Worm (Caenorhabditis elegans) whole organism, L1 larva: ENCODE measurements around the gene mog-4.

Experiments
- C16A3.4 ChIP-seq: fragments of 150-350 bp; optimal IDR thresholded peaks from 2 replicates; lab custom pipeline; 2014; ENCODE audit warnings: missing biosample characterization, missing genetic modification characterization
- F16B12.6 ChIP-seq: fragments of 150-350 bp; optimal IDR thresholded peaks from 2 replicates; lab custom pipeline; 2014; ENCODE audit warnings: missing biosample characterization, missing genetic modification characterization
- Y116A8C.19 ChIP-seq: sonication (generic microtip); optimal IDR thresholded peaks from 2 replicates; lab custom pipeline; 2016; ENCODE audit warnings: missing compliant biosample characterization, missing genetic modification characterization, borderline replicate concordance
- alr-1 ChIP-seq: fragments of 200-800 bp; sonication (Bioruptor generic); optimal IDR thresholded peaks from 2 replicates; lab custom pipeline; 2018; ENCODE audit warnings: borderline replicate concordance, mild to moderate bottlenecking, missing genetic modification characterization, missing compliant biosample characterization
- aly-2 ChIP-seq: fragments of 150-350 bp; optimal IDR thresholded peaks from 2 replicates; lab custom pipeline; 2014; ENCODE audit warnings: missing biosample characterization, missing genetic modification characterization
- blmp-1 ChIP-seq: fragments of 150-350 bp; optimal IDR thresholded peaks from 2 replicates; lab custom pipeline; 2014; ENCODE audit warnings: missing biosample characterization, missing genetic modification characterization
- ceh-63 ChIP-seq: fragments of 200-800 bp; sonication (Bioruptor generic); optimal IDR thresholded peaks from 2 replicates; lab custom pipeline; 2018; ENCODE audit warnings: mild to moderate bottlenecking, missing genetic modification characterization, missing compliant biosample characterization
- dsc-1 ChIP-seq: sonication (generic microtip); optimal IDR thresholded peaks from 2 replicates; lab custom pipeline; 2016; ENCODE audit warnings: mild to moderate bottlenecking, missing genetic modification characterization, missing compliant biosample characterization
- efl-1 ChIP-seq, 4 experiments: fragments of 150-350 bp; optimal IDR thresholded peaks in 3 of 4; peaks in 1 of 4; 1 replicate in 1 of 4; 2 replicates in 3 of 4; lab custom pipeline; 2014; ENCODE audit warnings: missing biosample characterization in 2 of 4, missing genetic modification characterization in 2 of 4, missing genetic modification reagents in 2 of 4
- efl-3 ChIP-seq: fragments of 200-800 bp; sonication (Bioruptor generic); optimal IDR thresholded peaks from 2 replicates; lab custom pipeline; 2018; ENCODE audit warnings: mild to moderate bottlenecking, missing genetic modification characterization, missing compliant biosample characterization
- egl-27 ChIP-seq, 2 experiments: fragments of 150-350 bp in 1 of 2; sonication (generic microtip); optimal IDR thresholded peaks; 3 replicates each; lab custom pipeline; 2017 to 2018; ENCODE audit warnings: missing biosample characterization in 2 of 2, missing genetic modification characterization in 2 of 2, missing genetic modification reagents in 2 of 2
- ets-5 ChIP-seq: fragments of 200-800 bp; sonication (Bioruptor generic); IDR thresholded peaks from 2 replicates; pipeline ENCODE4 v1.3.6; 2022; ENCODE audit warnings: missing genetic modification characterization, missing compliant biosample characterization
- fkh-4 ChIP-seq: sonication (generic microtip); optimal IDR thresholded peaks from 2 replicates; lab custom pipeline; 2016; ENCODE audit warnings: missing compliant biosample characterization, missing genetic modification characterization, borderline replicate concordance
- fos-1 ChIP-seq: fragments of 150-350 bp; optimal IDR thresholded peaks from 2 replicates; lab custom pipeline; 2014; ENCODE audit warnings: missing biosample characterization, missing genetic modification characterization
- grh-1 ChIP-seq: fragments of 200-800 bp; sonication (Bioruptor generic); IDR thresholded peaks from 2 replicates; pipeline ENCODE4 v1.3.6; 2022; ENCODE audit warnings: missing genetic modification reagents, missing genetic modification characterization, missing compliant biosample characterization
- hlh-4 ChIP-seq: sonication (generic microtip); optimal IDR thresholded peaks from 2 replicates; lab custom pipeline; 2016; ENCODE audit warnings: mild to moderate bottlenecking, missing genetic modification characterization, missing compliant biosample characterization
- hpl-2 ChIP-seq: fragments of 150-350 bp; optimal IDR thresholded peaks from 2 replicates; lab custom pipeline; 2014; ENCODE audit warnings: missing biosample characterization, missing genetic modification reagents, missing genetic modification characterization
- irx-1 ChIP-seq: sonication (generic microtip); optimal IDR thresholded peaks from 2 replicates; lab custom pipeline; 2016; ENCODE audit warnings: missing genetic modification characterization, missing compliant biosample characterization
- isw-1 ChIP-seq: fragments of 200-800 bp; sonication (Bioruptor generic); IDR thresholded peaks from 2 replicates; pipeline ENCODE4 v1.3.6; 2022; ENCODE audit warnings: missing genetic modification characterization, missing compliant biosample characterization
- lin-14 ChIP-seq: fragments of 200-800 bp; sonication (Bioruptor generic); optimal IDR thresholded peaks from 2 replicates; lab custom pipeline; 2018; ENCODE audit warnings: mild to moderate bottlenecking, missing genetic modification characterization, moderate library complexity, missing compliant biosample characterization
- lin-35 ChIP-seq, 2 experiments: fragments of 150-350 bp; optimal IDR thresholded peaks; 2 replicates each; lab custom pipeline; 2014; ENCODE audit warnings: missing biosample characterization in 2 of 2, missing genetic modification characterization in 2 of 2, missing genetic modification reagents in 2 of 2
- lir-3 ChIP-seq: sonication (generic microtip); optimal IDR thresholded peaks from 2 replicates; lab custom pipeline; 2016; ENCODE audit warnings: mild to moderate bottlenecking, missing genetic modification characterization, moderate library complexity, missing compliant biosample characterization; ENCODE audit not compliant: poor library complexity
- lsy-2 ChIP-seq, 2 experiments: fragments of 150-350 bp; optimal IDR thresholded peaks; 2 replicates each; lab custom pipeline; 2014; ENCODE audit warnings: missing biosample characterization in 2 of 2, missing genetic modification characterization in 2 of 2
- mab-9 ChIP-seq: fragments of 200-800 bp; sonication (Bioruptor generic); IDR thresholded peaks from 2 replicates; pipeline ENCODE4 v1.3.6; 2022; ENCODE audit warnings: missing genetic modification reagents, missing genetic modification characterization, missing compliant biosample characterization
- mdl-1 ChIP-seq, 2 experiments: fragments of 150-350 bp; optimal IDR thresholded peaks; 2 replicates each; lab custom pipeline; 2014 to 2017; ENCODE audit warnings: missing biosample characterization in 2 of 2, missing genetic modification characterization in 2 of 2, inconsistent platforms in 1 of 2
- nhr-12 ChIP-seq: sonication (generic microtip); optimal IDR thresholded peaks from 2 replicates; lab custom pipeline; 2017; ENCODE audit warnings: missing biosample characterization, missing genetic modification characterization
- nhr-19 ChIP-seq: fragments of 200-800 bp; sonication (Bioruptor generic); conservative IDR thresholded peaks from 2 replicates; pipeline ENCODE4 v1.3.6; 2022; ENCODE audit warnings: missing genetic modification characterization, missing compliant biosample characterization
- nhr-20 ChIP-seq: sonication (generic microtip); optimal IDR thresholded peaks from 2 replicates; lab custom pipeline; 2016; ENCODE audit warnings: mild to moderate bottlenecking, missing genetic modification characterization, missing compliant biosample characterization
- nhr-237 ChIP-seq: fragments of 150-350 bp; optimal IDR thresholded peaks from 2 replicates; lab custom pipeline; 2014; ENCODE audit warnings: missing biosample characterization, missing genetic modification characterization
- nhr-28 ChIP-seq: fragments of 150-350 bp; optimal IDR thresholded peaks from 2 replicates; lab custom pipeline; 2014; ENCODE audit warnings: missing biosample characterization, missing genetic modification characterization
- nhr-47 ChIP-seq: sonication (generic microtip); optimal IDR thresholded peaks from 2 replicates; lab custom pipeline; 2016; ENCODE audit warnings: mild to moderate bottlenecking, missing genetic modification characterization, moderate library complexity, missing compliant biosample characterization
- nhr-77 ChIP-seq: fragments of 150-350 bp; optimal IDR thresholded peaks from 2 replicates; lab custom pipeline; 2014; ENCODE audit warnings: missing biosample characterization, missing genetic modification characterization
- nhr-85 ChIP-seq: sonication (generic microtip); peaks from one replicate; lab custom pipeline; 2016; ENCODE audit warnings: missing genetic modification characterization, inconsistent platforms, missing compliant biosample characterization
- pax-3 ChIP-seq: fragments of 200-800 bp; sonication (Bioruptor generic); optimal IDR thresholded peaks from 2 replicates; lab custom pipeline; 2018; ENCODE audit warnings: mild to moderate bottlenecking, missing genetic modification characterization, moderate library complexity, missing compliant biosample characterization
- rnt-1 ChIP-seq: sonication (generic microtip); optimal IDR thresholded peaks from 2 replicates; lab custom pipeline; 2016; ENCODE audit warnings: mild to moderate bottlenecking, missing genetic modification characterization, moderate library complexity, missing compliant biosample characterization
- skn-1 ChIP-seq: fragments of 150-350 bp; optimal IDR thresholded peaks from 2 replicates; lab custom pipeline; 2014; ENCODE audit warnings: missing biosample characterization, missing genetic modification characterization
- snu-23 ChIP-seq: sonication (generic microtip); optimal IDR thresholded peaks from 2 replicates; lab custom pipeline; 2016; ENCODE audit warnings: missing genetic modification characterization, missing compliant biosample characterization
- sox-4 ChIP-seq: sonication (generic microtip); optimal IDR thresholded peaks from 2 replicates; lab custom pipeline; 2016; ENCODE audit warnings: missing genetic modification characterization, missing compliant biosample characterization
- sup-37 ChIP-seq: fragments of 200-800 bp; sonication (Bioruptor generic); optimal IDR thresholded peaks from 2 replicates; lab custom pipeline; 2018; ENCODE audit warnings: mild to moderate bottlenecking, missing genetic modification characterization, missing compliant biosample characterization
- swsn-7 ChIP-seq: sonication (generic microtip); optimal IDR thresholded peaks from 2 replicates; lab custom pipeline; 2016; ENCODE audit warnings: missing genetic modification characterization, missing compliant biosample characterization
- tbx-2 ChIP-seq: sonication (generic microtip); optimal IDR thresholded peaks from 2 replicates; lab custom pipeline; 2016; ENCODE audit warnings: missing genetic modification characterization, missing compliant biosample characterization
- tlp-1 ChIP-seq: fragments of 150-350 bp; optimal IDR thresholded peaks from 2 replicates; lab custom pipeline; 2014; ENCODE audit warnings: missing biosample characterization, missing genetic modification characterization
- unc-130 ChIP-seq: fragments of 150-350 bp; optimal IDR thresholded peaks from 2 replicates; lab custom pipeline; 2017; ENCODE audit warnings: missing biosample characterization, missing genetic modification characterization, inconsistent platforms
- unc-30 ChIP-seq: sonication (generic microtip); optimal IDR thresholded peaks from 2 replicates; lab custom pipeline; 2017; ENCODE audit warnings: missing biosample characterization, missing genetic modification characterization
- unc-86 ChIP-seq: sonication (generic microtip); optimal IDR thresholded peaks from 2 replicates; lab custom pipeline; 2016; ENCODE audit warnings: missing genetic modification characterization, missing compliant biosample characterization
- vab-15 ChIP-seq: sonication (generic microtip); optimal IDR thresholded peaks from 2 replicates; lab custom pipeline; 2017; ENCODE audit warnings: missing genotype, mild to moderate bottlenecking, missing genetic modification characterization, missing compliant biosample characterization
- xbp-1 ChIP-seq: sonication (generic microtip); optimal IDR thresholded peaks from 2 replicates; lab custom pipeline; 2016; ENCODE audit warnings: missing genetic modification characterization, missing compliant biosample characterization
- zip-4 ChIP-seq: fragments of 200-800 bp; sonication (Bioruptor generic); optimal IDR thresholded peaks from 2 replicates; lab custom pipeline; 2018; ENCODE audit warnings: mild to moderate bottlenecking, missing genetic modification characterization, moderate library complexity, missing compliant biosample characterization
- ztf-11 ChIP-seq, 2 experiments: sonication (generic microtip); optimal IDR thresholded peaks; 2 replicates each; lab custom pipeline; 2016 to 2017; ENCODE audit warnings: missing genetic modification characterization in 2 of 2, missing biosample characterization in 1 of 2, missing compliant biosample characterization in 1 of 2

Gene mog-4

DNA sequence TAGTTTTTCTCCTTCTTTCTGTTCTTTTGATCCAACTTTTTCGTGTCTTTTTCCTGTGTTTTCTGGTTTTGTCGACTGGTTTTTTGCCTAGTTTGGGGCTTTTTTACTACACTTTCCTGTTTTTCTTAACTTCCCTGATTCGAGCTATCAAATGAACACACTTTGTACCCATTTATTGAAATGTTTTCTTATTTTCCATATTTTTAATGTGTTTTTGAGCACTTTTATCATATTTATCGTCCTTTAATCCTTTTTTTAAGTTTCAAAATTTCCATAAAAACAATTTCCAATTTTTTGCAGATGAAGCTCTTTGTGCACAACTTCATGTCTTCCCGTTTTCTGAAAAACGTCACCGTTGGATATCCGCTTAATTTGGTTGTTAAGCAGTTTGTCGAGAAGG, 27.4 kb downstream of the mog-4 start, which contains the start of gene C04H5.1:
Gene C04H5.1 (plus strand): TSS at position 301 of the 400 bp plus-strand sequence.
- no peak for TF ChIP-seq mab-9 (GFP tag; lab: Robert Waterston, UW)
- TF ChIP-seq irx-1 (tag; lab: Kevin White, UChicago) = no peak
- TF ChIP-seq tbx-2 (tag; lab: Kevin White, UChicago) = no peak
- no peak for TF ChIP-seq alr-1
- no peak for TF ChIP-seq lir-3 (tag; lab: Kevin White, UChicago)
- no peak for TF ChIP-seq rnt-1 (tag; lab: Kevin White, UChicago)
- no peak for TF ChIP-seq nhr-20 (tag; lab: Kevin White, UChicago)
- TF ChIP-seq fkh-4 (tag; lab: Kevin White, UChicago) = no peak
- TF ChIP-seq lin-14 (GFP tag; lab: Kevin White, UChicago) = no peak
- no peak for TF ChIP-seq nhr-19 (GFP tag; lab: Robert Waterston, UW)
- TF ChIP-seq grh-1 (GFP tag; lab: Robert Waterston, UW) = no peak
- TF ChIP-seq efl-1 (optimal IDR thresholded peaks at IDR 0.05; lab: Kevin White, UChicago) = no peak
- no peak for TF ChIP-seq efl-1 (GFP tag; optimal IDR thresholded peaks at IDR 0.05 in 1 of 2; lab: Kevin White, UChicago)

DNA sequence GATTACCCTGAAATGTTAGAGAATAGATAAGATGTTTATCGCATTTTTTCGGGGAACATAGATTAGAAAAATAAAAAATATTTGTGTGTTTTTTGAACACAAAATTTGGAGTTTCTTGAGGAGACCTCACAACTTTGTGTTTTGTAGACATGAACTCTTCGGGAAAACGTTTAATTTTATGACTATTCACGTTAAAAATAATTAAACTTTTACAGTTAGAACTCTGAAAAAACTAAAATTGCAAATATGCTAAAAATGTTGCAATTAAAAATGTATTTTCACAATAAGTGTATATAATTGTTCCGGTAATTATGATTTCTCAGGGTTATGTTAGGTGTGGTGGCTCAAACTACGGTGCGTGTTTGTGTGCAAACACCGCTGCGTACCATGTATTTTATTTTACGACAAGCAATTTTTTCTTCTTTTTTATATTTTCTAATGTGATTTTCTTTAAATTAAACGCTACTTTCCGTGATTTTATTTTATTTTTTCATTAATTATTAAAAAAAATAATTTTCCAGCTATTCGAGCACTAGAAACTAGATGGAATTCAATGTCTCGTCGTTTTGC, 33.1 kb downstream of the mog-4 start, which contains the start of the genes F57C2.5 and spat-1:
Gene F57C2.5 (minus strand): TSS at position 7 of the 570 bp plus-strand sequence.
Gene spat-1 (plus strand): TSS at position 520 of the 570 bp plus-strand sequence.
- TF ChIP-seq dsc-1 (tag; lab: Kevin White, UChicago) (peak; percentile 67), blmp-1 (tag; lab: Kevin White, UChicago) (peak; percentile 49), fos-1 (tag; lab: Kevin White, UChicago) (peak; percentile 54), snu-23 (GFP tag; lab: Kevin White, UChicago) (peak; percentile 88), ets-5 (GFP tag; lab: Robert Waterston, UW) (no peak), vab-15 (tag; lab: Kevin White, UChicago) (peak; percentile 89), Y116A8C.19 (no peak), nhr-47 (peak; percentile 75), nhr-85 (peak; percentile 81), nhr-237 (no peak), tbx-2 (tag; lab: Kevin White, UChicago) (peak; percentile 71), sox-4 (tag; lab: Kevin White, UChicago) (peak; percentile 68), nhr-12 (tag; lab: Kevin White, UChicago) (no peak), hlh-4 (no peak), nhr-77 (tag; lab: Kevin White, UChicago) (peak; percentile 94), hpl-2 (GFP tag; lab: Kevin White, UChicago) (no peak), nhr-28 (no peak), C16A3.4 (tag; lab: Kevin White, UChicago) (peak; percentile 88), egl-27 (tag; optimal IDR thresholded peaks at IDR 0.05; lab: Kevin White, UChicago) (no peak), efl-3 (GFP tag; lab: Kevin White, UChicago) (no peak), ztf-11 (tag; optimal IDR thresholded peaks at IDR 0.05; lab: Kevin White, UChicago) (peak in 1 of 2 experiments; percentile 73), unc-130 (tag; lab: Kevin White, UChicago) (peak; percentile 93), zip-4 (GFP tag; lab: Kevin White, UChicago) (no peak), unc-86 (tag; lab: Kevin White, UChicago) (peak; percentile 40), F16B12.6 (tag; lab: Kevin White, UChicago) (peak; percentile 84), lin-14 (GFP tag; lab: Kevin White, UChicago) (no peak), lin-35 (GFP tag; optimal IDR thresholded peaks at IDR 0.05; lab: Kevin White, UChicago) (peak; percentile 60 to 79), sup-37 (GFP tag; lab: Kevin White, UChicago) (no peak), isw-1 (GFP tag; lab: Robert Waterston, UW) (peak; percentile 66), mdl-1 (tag; optimal IDR thresholded peaks at IDR 0.05; lab: Kevin White, UChicago) (peak in 1 of 2 experiments; percentile 9), ceh-63 (GFP tag; lab: Kevin White, UChicago) (no peak), xbp-1 (peak; percentile 65), swsn-7 (peak; percentile 62), lsy-2 (tag; optimal IDR thresholded peaks at IDR 0.05; lab: Kevin White, UChicago) (peak; percentile 93 to 98), aly-2 (peak; percentile 46), tlp-1 (no peak), efl-1 (optimal IDR thresholded peaks at IDR 0.05; lab: Kevin White, UChicago) (peak; percentile 73), efl-1 (GFP tag; optimal IDR thresholded peaks at IDR 0.05 in 1 of 2; lab: Kevin White, UChicago) (peak; percentile 57 to 93), unc-30 (tag; lab: Kevin White, UChicago) (no peak), alr-1 (no peak), pax-3 (tag; lab: Kevin White, UChicago) (peak; percentile 87), skn-1 (tag; lab: Kevin White, UChicago) (peak; percentile 30), mab-9 (GFP tag; lab: Robert Waterston, UW) (no peak)
